Worm (Caenorhabditis elegans): ENCODE results near the gene lact-8.

lact-8 gene

DNA sequence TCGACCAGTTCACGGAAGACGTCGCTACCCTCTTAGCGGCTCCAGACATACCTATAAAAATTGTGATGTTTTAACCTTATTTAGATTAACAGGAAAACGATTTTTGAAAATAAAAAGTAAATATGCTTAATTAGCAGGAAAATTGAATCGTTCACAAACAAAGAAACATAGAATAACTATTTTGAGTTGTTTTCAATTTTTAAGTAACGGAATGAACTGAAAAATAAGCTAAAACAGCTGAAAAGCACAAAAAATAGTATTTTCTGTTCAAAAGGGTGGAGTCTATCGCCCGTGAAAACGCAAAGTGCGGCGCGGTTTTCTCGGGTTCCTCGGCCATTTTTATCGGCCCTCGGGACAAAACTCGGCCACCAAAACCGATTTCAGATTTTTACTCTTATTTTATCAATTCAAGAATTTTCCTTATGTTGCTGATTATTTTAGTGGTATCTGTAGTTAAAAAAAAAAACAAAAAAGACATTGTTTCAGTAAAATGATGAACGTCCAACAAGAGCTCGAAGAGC lies 30.5 kb upstream of the lact-8 start, which contains the start of the genes atp-5 and lmtr-3 (continued):
- TF ChIP-seq lin-26 (GFP tag; IDR thresholded peaks at IDR 0.05) (peak; percentile 33; the same call in 1 of the 2 replicates), D2030.7 (GFP tag; IDR thresholded peaks at IDR 0.05) (peak; percentile 85), ceh-58 (GFP tag; IDR thresholded peaks at IDR 0.05) (no peak), ceh-27 (GFP tag; optimal IDR thresholded peaks at IDR 0.05) (peak; percentile 89), Y56A3A.18 (GFP tag; IDR thresholded peaks at IDR 0.05) (no peak), nfyb-1 (GFP tag; IDR thresholded peaks at IDR 0.05) (no peak), mxl-1 (tag; optimal IDR thresholded peaks at IDR 0.05) (no peak), bed-2 (GFP tag; IDR thresholded peaks at IDR 0.05) (peak; percentile 94), madf-10 (tag; optimal IDR thresholded peaks at IDR 0.05) (peak; percentile 68), hlh-12 (tag; optimal IDR thresholded peaks at IDR 0.05) (no peak), let-607 (tag; optimal IDR thresholded peaks at IDR 0.05) (no peak), egl-18 (GFP tag; IDR thresholded peaks at IDR 0.05) (no peak), Y95B8A.8 (GFP tag; IDR thresholded peaks at IDR 0.05) (no peak), lsy-27 (tag; optimal IDR thresholded peaks at IDR 0.05; ENCODE audit: borderline replicate concordance, insufficient read depth) (no peak), mel-28 (tag; optimal IDR thresholded peaks at IDR 0.05; ENCODE audit: borderline replicate concordance) (no peak), mcd-1 (GFP tag; IDR thresholded peaks at IDR 0.05) (peak; percentile 64), B0035.1 (tag; optimal IDR thresholded peaks at IDR 0.05) (no peak), fkh-3 (tag; optimal IDR thresholded peaks at IDR 0.05) (no peak), ceh-79 (tag; optimal IDR thresholded peaks at IDR 0.05) (no peak), tlf-1 (GFP tag; optimal IDR thresholded peaks at IDR 0.05) (peak; percentile 30), cebp-2 (GFP tag; IDR thresholded peaks at IDR 0.05) (no peak), ceh-100 (GFP tag; IDR thresholded peaks at IDR 0.05) (peak; percentile 75), egrh-3 (GFP tag; IDR thresholded peaks at IDR 0.05) (peak; percentile 67), attf-6 (GFP tag; IDR thresholded peaks at IDR 0.05) (no peak), akir-1 (GFP tag; optimal IDR thresholded peaks at IDR 0.05) (no peak), K12H6.12 (tag; optimal IDR thresholded peaks at IDR 0.05) (no peak), attf-3 (GFP tag; conservative IDR thresholded peaks at IDR 0.05) (peak; percentile 63; the same call in 1 of the 2 replicates), ztf-3 (GFP tag; optimal IDR thresholded peaks at IDR 0.05) (no peak), T26A5.8 (tag; optimal IDR thresholded peaks at IDR 0.05) (no peak), ztf-6 (GFP tag; IDR thresholded peaks at IDR 0.05) (no peak; the same call in 1 of the 2 replicates), xnd-1 (tag; optimal IDR thresholded peaks at IDR 0.05) (no peak), dox-1 (GFP tag; IDR thresholded peaks at IDR 0.05) (peak; percentile 93), zfh-2 (GFP tag; conservative IDR thresholded peaks at IDR 0.05) (no peak), sptf-2 (GFP tag; optimal IDR thresholded peaks at IDR 0.05) (no peak), hlh-26 (GFP tag; conservative IDR thresholded peaks at IDR 0.05) (no peak), B0019.2 (GFP tag; conservative IDR thresholded peaks at IDR 0.05) (peak; percentile 76), dpff-1 (tag; optimal IDR thresholded peaks at IDR 0.05) (no peak), T07F8.4 (tag; optimal IDR thresholded peaks at IDR 0.05) (no peak), cebp-1 (GFP tag; IDR thresholded peaks at IDR 0.05) (peak; percentile 64), cebp-1 (tag; optimal IDR thresholded peaks at IDR 0.05) (peak; percentile 63), somi-1 (GFP tag; optimal IDR thresholded peaks at IDR 0.05) (peak; percentile 4), athp-1 (tag; optimal IDR thresholded peaks at IDR 0.05) (peak; percentile 47), F57A8.1 (GFP tag; optimal IDR thresholded peaks at IDR 0.05) (no peak), F23B12.7 (tag; optimal IDR thresholded peaks at IDR 0.05; ENCODE audit: insufficient read depth) (peak; percentile 34), nhr-80 (tag; optimal IDR thresholded peaks at IDR 0.05) (peak; percentile 81), egl-44 (GFP tag; IDR thresholded peaks at IDR 0.05) (no peak), ZK185.1 (tag; optimal IDR thresholded peaks at IDR 0.05; ENCODE audit: poor library complexity, severe bottlenecking) (peak; percentile 95), lag-1 (GFP tag; IDR thresholded peaks at IDR 0.05) (no peak), aptf-3 (GFP tag; IDR thresholded peaks at IDR 0.05) (no peak)
